Fruit fly (Drosophila melanogaster) whole organism, prepupa: ENCODE measurements around the gene CG17919.

Experiments used
- CG10669 ChIP-seq: fragments of 200-800 bp; sonication (Bioruptor generic); optimal IDR thresholded peaks from 3 replicates; lab custom pipeline; 2018; ENCODE audit warnings: missing biosample characterization, mild to moderate bottlenecking, missing genetic modification characterization, moderate library complexity
- CG11294 ChIP-seq: fragments of 200-800 bp; sonication (Bioruptor generic); IDR thresholded peaks from 2 replicates; pipeline ENCODE4 v1.3.6; 2022; ENCODE audit warnings: missing biosample characterization, missing genetic modification characterization
- CG11762 ChIP-seq: fragments of 200-800 bp; sonication (Bioruptor generic); optimal IDR thresholded peaks from 3 replicates; lab custom pipeline; 2016; ENCODE audit warnings: missing biosample characterization, missing genetic modification characterization; ENCODE audit not compliant: insufficient read depth
- CG11902 ChIP-seq: fragments of 200-800 bp; sonication (Bioruptor generic); optimal IDR thresholded peaks from 3 replicates; lab custom pipeline; 2016; ENCODE audit warnings: missing biosample characterization, missing genetic modification characterization
- CG15336 ChIP-seq: fragments of 200-800 bp; sonication (Bioruptor generic); IDR thresholded peaks from 2 replicates; pipeline ENCODE4 v1.3.6; 2022; ENCODE audit warnings: missing biosample characterization, missing genetic modification characterization
- CG1621 ChIP-seq: fragments of 200-800 bp; sonication (Bioruptor generic); optimal IDR thresholded peaks from 3 replicates; lab custom pipeline; 2018; ENCODE audit warnings: missing biosample characterization, mild to moderate bottlenecking, missing genetic modification characterization
- CG16779 ChIP-seq: fragments of 200-800 bp; sonication (Bioruptor generic); optimal IDR thresholded peaks from 3 replicates; lab custom pipeline; 2017; ENCODE audit warnings: missing biosample characterization, mild to moderate bottlenecking, missing genetic modification characterization
- CG3032 ChIP-seq: fragments of 200-800 bp; optimal IDR thresholded peaks from 2 replicates; lab custom pipeline; 2019; ENCODE audit warnings: missing biosample characterization, mild to moderate bottlenecking, missing genetic modification characterization, moderate library complexity
- CG31627 ChIP-seq: fragments of 200-800 bp; sonication (Bioruptor generic); optimal IDR thresholded peaks from 3 replicates; lab custom pipeline; 2016; ENCODE audit warnings: missing biosample characterization, missing genetic modification characterization
- CG32006 ChIP-seq: fragments of 200-800 bp; sonication (Bioruptor generic); optimal IDR thresholded peaks from 3 replicates; lab custom pipeline; 2017; ENCODE audit warnings: missing biosample characterization, mild to moderate bottlenecking, missing genetic modification characterization
- CG3919 ChIP-seq: fragments of 200-800 bp; sonication (Bioruptor generic); optimal IDR thresholded peaks from 3 replicates; lab custom pipeline; 2016; ENCODE audit warnings: missing biosample characterization, missing genetic modification characterization
- CG4318 ChIP-seq: fragments of 200-800 bp; sonication (Bioruptor generic); optimal IDR thresholded peaks from 3 replicates; lab custom pipeline; 2017; ENCODE audit warnings: missing biosample characterization, mild to moderate bottlenecking, missing genetic modification characterization
- CG6163 ChIP-seq: fragments of 200-800 bp; sonication (Bioruptor generic); IDR thresholded peaks from 3 replicates; pipeline ENCODE4 v1.3.6; 2022; ENCODE audit warnings: missing biosample characterization, missing genetic modification characterization
- CG6276 ChIP-seq: fragments of 200-800 bp; sonication (Bioruptor generic); optimal IDR thresholded peaks from 2 replicates; lab custom pipeline; 2017; ENCODE audit warnings: missing biosample characterization, mild to moderate bottlenecking, missing genetic modification characterization
- CG6854 ChIP-seq: fragments of 200-800 bp; sonication (Bioruptor generic); optimal IDR thresholded peaks from 2 replicates; lab custom pipeline; 2017; ENCODE audit warnings: missing biosample characterization, mild to moderate bottlenecking, missing genetic modification characterization
- CG7368 ChIP-seq: fragments of 200-800 bp; sonication (Bioruptor generic); optimal IDR thresholded peaks from 3 replicates; lab custom pipeline; 2016; ENCODE audit warnings: missing biosample characterization, missing genetic modification characterization
- CG8119 ChIP-seq: fragments of 200-800 bp; sonication (Bioruptor generic); IDR thresholded peaks from 3 replicates; pipeline ENCODE4 v1.3.6; 2022; ENCODE audit warnings: missing biosample characterization, missing genetic modification characterization
- CG8319 ChIP-seq: fragments of 200-800 bp; sonication (Bioruptor generic); optimal IDR thresholded peaks from 3 replicates; lab custom pipeline; 2016; ENCODE audit warnings: missing biosample characterization, missing genetic modification characterization
- CG8632 ChIP-seq: fragments of 200-800 bp; sonication (Bioruptor generic); optimal IDR thresholded peaks from 3 replicates; lab custom pipeline; 2016; ENCODE audit warnings: missing biosample characterization, missing genetic modification characterization
- CG9139 ChIP-seq: fragments of 200-800 bp; sonication (Bioruptor generic); optimal IDR thresholded peaks from 3 replicates; lab custom pipeline; 2017; ENCODE audit warnings: missing biosample characterization, mild to moderate bottlenecking, missing genetic modification characterization
- Eip78C ChIP-seq: fragments of 200-800 bp; sonication (Bioruptor generic); peaks from one replicate; lab custom pipeline; 2016; ENCODE audit warnings: missing biosample characterization, missing genetic modification characterization
- Gug ChIP-seq: fragments of 200-800 bp; sonication (Bioruptor generic); IDR thresholded peaks from 2 replicates; pipeline ENCODE4 v1.3.6; 2022; ENCODE audit warnings: missing biosample characterization, missing genetic modification characterization
- Hr38 ChIP-seq: sonication (Bioruptor generic); optimal IDR thresholded peaks from 2 replicates; lab custom pipeline; 2016; ENCODE audit warnings: missing biosample characterization, missing genetic modification characterization
- Hr4 ChIP-seq: fragments of 200-800 bp; sonication (Bioruptor generic); optimal IDR thresholded peaks from 3 replicates; lab custom pipeline; 2016; ENCODE audit warnings: missing biosample characterization, missing genetic modification characterization
- Lpt ChIP-seq: fragments of 200-800 bp; sonication (Bioruptor generic); optimal IDR thresholded peaks from 3 replicates; lab custom pipeline; 2016; ENCODE audit warnings: missing biosample characterization, missing genetic modification characterization
- OdsH ChIP-seq: fragments of 200-800 bp; sonication (Bioruptor generic); optimal IDR thresholded peaks from 3 replicates; lab custom pipeline; 2016; ENCODE audit warnings: missing biosample characterization, missing genetic modification characterization
- Smox ChIP-seq: fragments of 200-800 bp; sonication (Bioruptor generic); optimal IDR thresholded peaks from 3 replicates; lab custom pipeline; 2016; ENCODE audit warnings: missing biosample characterization, missing genetic modification characterization
- Sox15 ChIP-seq: fragments of 200-800 bp; sonication (Bioruptor generic); optimal IDR thresholded peaks from 3 replicates; lab custom pipeline; 2016; ENCODE audit warnings: missing biosample characterization, missing genetic modification characterization
- achi ChIP-seq: fragments of 200-800 bp; sonication (Bioruptor generic); optimal IDR thresholded peaks from 3 replicates; lab custom pipeline; 2016; ENCODE audit warnings: missing biosample characterization, missing genetic modification characterization
- acj6 ChIP-seq: fragments of 200-800 bp; sonication (Bioruptor generic); optimal IDR thresholded peaks from 3 replicates; lab custom pipeline; 2016; ENCODE audit warnings: missing biosample characterization, missing genetic modification characterization
- cyc ChIP-seq: fragments of 200-800 bp; sonication (Bioruptor generic); optimal IDR thresholded peaks from 3 replicates; lab custom pipeline; 2016; ENCODE audit warnings: missing biosample characterization, missing genetic modification characterization
- dsx ChIP-seq: fragments of 200-800 bp; optimal IDR thresholded peaks from 3 replicates; lab custom pipeline; 2019; ENCODE audit warnings: missing biosample characterization, mild to moderate bottlenecking, missing genetic modification characterization, moderate library complexity; ENCODE audit not compliant: poor library complexity, severe bottlenecking
- fd59A ChIP-seq: fragments of 200-800 bp; sonication (Bioruptor generic); optimal IDR thresholded peaks from 2 replicates; lab custom pipeline; 2017; ENCODE audit warnings: missing biosample characterization, mild to moderate bottlenecking, missing genetic modification characterization, missing genetic modification reagents
- fkh ChIP-seq: fragments of 200-800 bp; sonication (Bioruptor generic); optimal IDR thresholded peaks from 3 replicates; lab custom pipeline; 2017; ENCODE audit warnings: missing biosample characterization, mild to moderate bottlenecking, missing genetic modification characterization, moderate library complexity
- lz ChIP-seq: fragments of 200-800 bp; sonication (Bioruptor generic); optimal IDR thresholded peaks from 3 replicates; lab custom pipeline; 2016; ENCODE audit warnings: missing biosample characterization, missing genetic modification characterization
- net ChIP-seq: fragments of 200-800 bp; sonication (Bioruptor generic); optimal IDR thresholded peaks from 3 replicates; lab custom pipeline; 2016; ENCODE audit warnings: missing biosample characterization, missing genetic modification characterization
- salr ChIP-seq, 2 experiments: fragments of 200-800 bp; sonication (Bioruptor generic); optimal IDR thresholded peaks; 3 replicates each; lab custom pipeline; 2016 to 2018; ENCODE audit warnings: missing biosample characterization in 2 of 2, missing genetic modification characterization in 2 of 2, mild to moderate bottlenecking in 1 of 2
- spab ChIP-seq: fragments of 200-800 bp; sonication (Bioruptor generic); optimal IDR thresholded peaks from 2 replicates; lab custom pipeline; 2017; ENCODE audit warnings: missing biosample characterization, mild to moderate bottlenecking, missing genetic modification characterization, missing genetic modification reagents
- ss ChIP-seq, 2 experiments: fragments of 200-800 bp; sonication (Bioruptor generic); optimal IDR thresholded peaks; 2 replicates in 1 of 2; 3 replicates in 1 of 2; lab custom pipeline; 2017 to 2018; ENCODE audit warnings: mild to moderate bottlenecking in 2 of 2, missing biosample characterization in 2 of 2, missing genetic modification characterization in 2 of 2, moderate library complexity in 1 of 2
- svp ChIP-seq: fragments of 200-800 bp; sonication (Bioruptor generic); peaks from one replicate; lab custom pipeline; 2016; ENCODE audit warnings: missing biosample characterization, missing genetic modification characterization
- topi ChIP-seq: fragments of 200-800 bp; sonication (Bioruptor generic); optimal IDR thresholded peaks from 3 replicates; lab custom pipeline; 2016; ENCODE audit warnings: missing biosample characterization, missing genetic modification characterization
- vri ChIP-seq: fragments of 200-800 bp; sonication (Bioruptor generic); optimal IDR thresholded peaks from 3 replicates; lab custom pipeline; 2016; ENCODE audit warnings: missing biosample characterization, mild to moderate bottlenecking, missing genetic modification characterization

CG17919 gene

dm6 chr3R:6348943-6349342 lies 5.1 kb downstream of the CG17919 start, which contains the start of gene Hr83:
Gene Hr83, plus strand, starts transcription at chr3R:6349243.
- no peak for TF ChIP-seq Hr38
- no peak for TF ChIP-seq Smox
- no peak for TF ChIP-seq CG11902 (GFP tag; lab: Kevin White, UChicago)
- no peak for TF ChIP-seq acj6 (GFP tag; lab: Kevin White, UChicago)
- no peak for TF ChIP-seq salr (GFP tag; optimal IDR thresholded peaks at IDR 0.05; lab: Kevin White, UChicago)
- no peak for TF ChIP-seq spab (GFP tag; lab: Kevin White, UChicago)
- no peak for TF ChIP-seq CG3032
- no peak for TF ChIP-seq CG8119 (GFP tag; lab: Robert Waterston, UW)
- no peak for TF ChIP-seq CG11762 (GFP tag; lab: Kevin White, UChicago)

dm6 chr3R:6350755-6351154 lies 6.9 kb downstream of the CG17919 start, which contains the start of gene Pak:
Gene Pak, plus strand, starts transcription at chr3R:6350896.
- peak; percentile 10 for TF ChIP-seq CG31627 (GFP tag; lab: Kevin White, UChicago)
- no peak for TF ChIP-seq CG11902 (GFP tag; lab: Kevin White, UChicago)
- TF ChIP-seq achi (GFP tag; lab: Kevin White, UChicago) = peak; percentile 3
- peak; percentile 70 for TF ChIP-seq dsx
- peak; percentile 19 for TF ChIP-seq topi
- no peak for TF ChIP-seq CG4318 (GFP tag; lab: Kevin White, UChicago)
- TF ChIP-seq, all 60 proteins: peak for 4

- TF ChIP-seq OdsH (GFP tag; lab: Kevin White, UChicago) (no peak), CG32006 (GFP tag; lab: Kevin White, UChicago) (peak; percentile 22), CG6163 (0 out of 3 replicates have a peak, but pooled peaks have one; percentile 10), CG1621 (tag; lab: Kevin White, UChicago) (peak; percentile 37), Eip78C (peak; percentile 81), CG3919 (GFP tag; lab: Kevin White, UChicago) (peak; percentile 10), ss (GFP tag; optimal IDR thresholded peaks at IDR 0.05; lab: Kevin White, UChicago) (peak in 1 of 2 experiments; percentile 7), net (GFP tag; lab: Kevin White, UChicago) (no peak), CG11294 (GFP tag; lab: Robert Waterston, UW) (no peak), CG9139 (peak; percentile 32), CG15336 (GFP tag; lab: Robert Waterston, UW) (no peak), vri (GFP tag; lab: Kevin White, UChicago) (no peak), CG8319 (GFP tag; lab: Kevin White, UChicago) (no peak), lz (GFP tag; lab: Kevin White, UChicago) (no peak), CG6854 (peak; percentile 29), salr (GFP tag; optimal IDR thresholded peaks at IDR 0.05; lab: Kevin White, UChicago) (peak in 1 of 2 experiments; percentile 8), CG8119 (GFP tag; lab: Robert Waterston, UW) (0 out of 3 replicates have a peak, but pooled peaks have one; percentile 36), Lpt (GFP tag; lab: Kevin White, UChicago) (peak; percentile 29)
Observed at dm6 chr3R:6351181-6351580, 7.4 kb downstream of the CG17919 start.

- TF ChIP-seq CG6276 (GFP tag; lab: Kevin White, UChicago) (peak; percentile 64), CG10669 (GFP tag; lab: Kevin White, UChicago) (peak; percentile 39), lz (GFP tag; lab: Kevin White, UChicago) (no peak), fd59A (GFP tag; lab: Kevin White, UChicago) (no peak), fkh (GFP tag; lab: Kevin White, UChicago) (peak; percentile 38), salr (GFP tag; optimal IDR thresholded peaks at IDR 0.05; lab: Kevin White, UChicago) (peak in 1 of 2 experiments; percentile 54), cyc (GFP tag; lab: Kevin White, UChicago) (no peak), Gug (GFP tag; lab: Robert Waterston, UW) (0 out of 2 replicates have a peak, but pooled peaks have one; percentile 26), svp (GFP tag; lab: Kevin White, UChicago) (no peak), CG3032 (peak; percentile 42), CG11762 (GFP tag; lab: Kevin White, UChicago) (no peak), acj6 (GFP tag; lab: Kevin White, UChicago) (peak; percentile 49), CG31627 (GFP tag; lab: Kevin White, UChicago) (no peak), Hr4 (GFP tag; lab: Kevin White, UChicago) (peak; percentile 76), CG8119 (GFP tag; lab: Robert Waterston, UW) (peak; percentile 69), CG32006 (GFP tag; lab: Kevin White, UChicago) (peak; percentile 77), dsx (peak; percentile 13), Sox15 (GFP tag; lab: Kevin White, UChicago) (no peak), CG6854 (no peak), CG16779 (peak; percentile 5), net (GFP tag; lab: Kevin White, UChicago) (peak; percentile 31), CG8632 (GFP tag; lab: Kevin White, UChicago) (no peak), Hr38 (no peak), CG7368 (no peak), ss (GFP tag; optimal IDR thresholded peaks at IDR 0.05; lab: Kevin White, UChicago) (no peak)
Observed at dm6 chr3R:6351696-6352378, 8.0 kb downstream of the CG17919 start.
